Worm (Caenorhabditis elegans) whole organism, young adult: ENCODE measurements around the gene grd-3.

Experiments used
- B0035.1 ChIP-seq: sonication (generic microtip); optimal IDR thresholded peaks from 2 replicates; lab custom pipeline; 2016; ENCODE audit warnings: missing genetic modification characterization, mild to moderate bottlenecking, missing compliant biosample characterization, missing genotype, missing genetic modification reagents
- B0336.3 ChIP-seq: fragments of 200-800 bp; sonication (Bioruptor generic); IDR thresholded peaks from 2 replicates; pipeline ENCODE4 v1.3.6; 2022; ENCODE audit warnings: missing genetic modification characterization, missing compliant biosample characterization
- F10E7.11 ChIP-seq: sonication (generic microtip); optimal IDR thresholded peaks from 2 replicates; lab custom pipeline; 2017; ENCODE audit warnings: mild to moderate bottlenecking, missing genetic modification characterization, moderate library complexity, missing compliant biosample characterization
- F23B12.7 ChIP-seq: sonication (generic microtip); optimal IDR thresholded peaks from 2 replicates; lab custom pipeline; 2017; ENCODE audit warnings: missing genetic modification characterization, mild to moderate bottlenecking, missing compliant biosample characterization, antibody characterized with exemption, moderate library complexity; ENCODE audit not compliant: insufficient read depth
- F37B4.10 ChIP-seq: fragments of 200-800 bp; sonication (Bioruptor generic); IDR thresholded peaks from 2 replicates; pipeline ENCODE4 v1.3.6; 2022; ENCODE audit warnings: missing genetic modification characterization, missing compliant biosample characterization
- F39B2.1 ChIP-seq: fragments of 200-800 bp; sonication (Bioruptor generic); IDR thresholded peaks from 2 replicates; pipeline ENCODE4 v1.3.6; 2022; ENCODE audit warnings: missing genetic modification reagents, missing genetic modification characterization, missing compliant biosample characterization
- F55B11.4 ChIP-seq: sonication (generic microtip); optimal IDR thresholded peaks from 2 replicates; lab custom pipeline; 2016; ENCODE audit warnings: missing compliant biosample characterization, missing genetic modification characterization, borderline replicate concordance; ENCODE audit not compliant: insufficient read depth
- T07F8.4 ChIP-seq: sonication (generic microtip); optimal IDR thresholded peaks from 2 replicates; lab custom pipeline; 2016; ENCODE audit warnings: mild to moderate bottlenecking, missing genetic modification characterization, moderate library complexity, missing compliant biosample characterization
- Y53G8AR.9 ChIP-seq: fragments of 200-800 bp; sonication (Bioruptor generic); conservative IDR thresholded peaks from 2 replicates; pipeline ENCODE4 v1.3.6; 2022; ENCODE audit warnings: missing genetic modification reagents, missing genetic modification characterization, missing compliant biosample characterization
- Y56A3A.18 ChIP-seq: fragments of 200-800 bp; sonication (Bioruptor generic); IDR thresholded peaks from 2 replicates; pipeline ENCODE4 v1.3.6; 2022; ENCODE audit warnings: missing genetic modification reagents, missing genetic modification characterization, missing compliant biosample characterization
- akir-1 ChIP-seq: fragments of 200-800 bp; sonication (Bioruptor generic); optimal IDR thresholded peaks from 2 replicates; lab custom pipeline; 2018; ENCODE audit warnings: mild to moderate bottlenecking, missing genetic modification characterization, moderate library complexity, missing compliant biosample characterization
- aptf-2 ChIP-seq: fragments of 200-800 bp; sonication (Bioruptor generic); conservative IDR thresholded peaks from 2 replicates; pipeline ENCODE4 v1.3.6; 2022; ENCODE audit warnings: missing genetic modification reagents, missing genetic modification characterization, missing compliant biosample characterization
- attf-5 ChIP-seq: fragments of 200-800 bp; sonication (Bioruptor generic); optimal IDR thresholded peaks from 2 replicates; lab custom pipeline; 2018; ENCODE audit warnings: mild to moderate bottlenecking, missing genetic modification characterization, missing compliant biosample characterization
- ceh-100 ChIP-seq: fragments of 200-800 bp; sonication (Bioruptor generic); IDR thresholded peaks from 2 replicates; pipeline ENCODE4 v1.3.6; 2022; ENCODE audit warnings: missing genetic modification reagents, missing genetic modification characterization, missing compliant biosample characterization
- chd-7 ChIP-seq: sonication (generic microtip); optimal IDR thresholded peaks from 2 replicates; lab custom pipeline; 2016; ENCODE audit warnings: mild to moderate bottlenecking, missing genetic modification characterization, moderate library complexity, missing compliant biosample characterization
- dox-1 ChIP-seq: fragments of 200-800 bp; sonication (Bioruptor generic); IDR thresholded peaks from 2 replicates; pipeline ENCODE4 v1.3.6; 2022; ENCODE audit warnings: missing genetic modification reagents, missing genetic modification characterization, missing compliant biosample characterization
- dpff-1 ChIP-seq: sonication (generic microtip); optimal IDR thresholded peaks from 2 replicates; lab custom pipeline; 2017; ENCODE audit warnings: mild to moderate bottlenecking, missing genetic modification characterization, missing compliant biosample characterization
- efl-1 ChIP-seq: fragments of 150-350 bp; optimal IDR thresholded peaks from 2 replicates; lab custom pipeline; 2014; ENCODE audit warnings: missing biosample characterization, missing genetic modification reagents, missing genetic modification characterization
- egl-18 ChIP-seq: fragments of 200-800 bp; sonication (Bioruptor generic); IDR thresholded peaks from 2 replicates; pipeline ENCODE4 v1.3.6; 2022; ENCODE audit warnings: missing genetic modification reagents, missing genetic modification characterization, missing compliant biosample characterization
- egl-44 ChIP-seq: fragments of 200-800 bp; sonication (Bioruptor generic); IDR thresholded peaks from 2 replicates; pipeline ENCODE4 v1.3.6; 2022; ENCODE audit warnings: missing genetic modification reagents, missing genetic modification characterization, missing compliant biosample characterization
- ets-4 ChIP-seq: fragments of 200-800 bp; sonication (Bioruptor generic); optimal IDR thresholded peaks from 2 replicates; lab custom pipeline; 2018; ENCODE audit warnings: mild to moderate bottlenecking, missing genetic modification characterization, missing compliant biosample characterization
- hmg-1.2 ChIP-seq: fragments of 200-800 bp; sonication (Bioruptor generic); IDR thresholded peaks from 2 replicates; pipeline ENCODE4 v1.3.6; 2022; ENCODE audit warnings: missing genetic modification reagents, missing genetic modification characterization, missing compliant biosample characterization
- hrde-1 ChIP-seq: sonication (generic microtip); optimal IDR thresholded peaks from 2 replicates; lab custom pipeline; 2016; ENCODE audit warnings: missing genetic modification characterization, mild to moderate bottlenecking, missing compliant biosample characterization, moderate library complexity, missing genotype, missing genetic modification reagents, borderline replicate concordance
- let-526 ChIP-seq: fragments of 200-800 bp; sonication (Bioruptor generic); IDR thresholded peaks from 2 replicates; pipeline ENCODE4 v1.3.6; 2022; ENCODE audit warnings: missing genetic modification reagents, missing genetic modification characterization, missing compliant biosample characterization
- let-607 ChIP-seq, 2 experiments: fragments of 200-800 bp in 1 of 2; sonication (Bioruptor generic) in 1 of 2; sonication (generic microtip) in 1 of 2; optimal IDR thresholded peaks; 2 replicates each; lab custom pipeline; 2016 to 2018; ENCODE audit warnings: mild to moderate bottlenecking in 2 of 2, missing compliant biosample characterization in 2 of 2, missing genetic modification characterization in 2 of 2, moderate library complexity in 2 of 2, missing genotype in 1 of 2
- lin-40 ChIP-seq: sonication (generic microtip); optimal IDR thresholded peaks from 2 replicates; lab custom pipeline; 2016; ENCODE audit warnings: missing genetic modification characterization, mild to moderate bottlenecking, missing compliant biosample characterization, missing genotype, missing genetic modification reagents
- lin-54 ChIP-seq: fragments of 200-800 bp; sonication (Bioruptor generic); optimal IDR thresholded peaks from 2 replicates; lab custom pipeline; 2018; ENCODE audit warnings: mild to moderate bottlenecking, missing genetic modification characterization, missing compliant biosample characterization
- madf-10 ChIP-seq: sonication (generic microtip); optimal IDR thresholded peaks from 2 replicates; lab custom pipeline; 2016; ENCODE audit warnings: mild to moderate bottlenecking, missing genetic modification characterization, missing compliant biosample characterization
- madf-3 ChIP-seq: fragments of 200-800 bp; sonication (Bioruptor generic); IDR thresholded peaks from 2 replicates; pipeline ENCODE4 v1.3.6; 2022; ENCODE audit warnings: missing genetic modification reagents, missing genetic modification characterization, missing compliant biosample characterization
- nhr-27 ChIP-seq: fragments of 200-800 bp; sonication (Bioruptor generic); optimal IDR thresholded peaks from 2 replicates; lab custom pipeline; 2018; ENCODE audit warnings: mild to moderate bottlenecking, missing genetic modification characterization, moderate library complexity, missing compliant biosample characterization
- pbrm-1 ChIP-seq: fragments of 200-800 bp; sonication (Bioruptor generic); IDR thresholded peaks from 2 replicates; pipeline ENCODE4 v1.3.6; 2022; ENCODE audit warnings: missing genetic modification reagents, missing genetic modification characterization, missing compliant biosample characterization
- repo-1 ChIP-seq: sonication (generic microtip); optimal IDR thresholded peaks from 2 replicates; lab custom pipeline; 2017; ENCODE audit warnings: mild to moderate bottlenecking, missing genetic modification characterization, missing compliant biosample characterization
- rpc-1 ChIP-seq, 2 experiments: fragments of 150-350 bp in 1 of 2; sonication (generic microtip) in 1 of 2; optimal IDR thresholded peaks; 2 replicates each; lab custom pipeline; 2014 to 2018; ENCODE audit warnings: missing biosample characterization in 1 of 2, missing genetic modification characterization in 1 of 2, missing genetic modification reagents in 1 of 2, missing genotype in 1 of 2
- sdz-38 ChIP-seq: sonication (generic microtip); optimal IDR thresholded peaks from 2 replicates; lab custom pipeline; 2016; ENCODE audit warnings: missing genotype, missing genetic modification characterization, missing compliant biosample characterization
- snpc-3.4 ChIP-seq: sonication (generic microtip); optimal IDR thresholded peaks from 2 replicates; lab custom pipeline; 2017; ENCODE audit warnings: missing genetic modification characterization, mild to moderate bottlenecking, missing compliant biosample characterization, antibody characterized with exemption, moderate library complexity, missing genotype, missing genetic modification reagents
- sptf-2 ChIP-seq: fragments of 200-800 bp; sonication (Bioruptor generic); optimal IDR thresholded peaks from 2 replicates; lab custom pipeline; 2018; ENCODE audit warnings: mild to moderate bottlenecking, missing genetic modification characterization, missing compliant biosample characterization
- tbx-9 ChIP-seq: sonication (generic microtip); optimal IDR thresholded peaks from 2 replicates; lab custom pipeline; 2016; ENCODE audit warnings: borderline replicate concordance, missing genetic modification characterization, inconsistent platforms, missing compliant biosample characterization
- ztf-6 ChIP-seq: fragments of 200-800 bp; sonication (Bioruptor generic); IDR thresholded peaks from 2 replicates; pipeline ENCODE4 v1.3.6; 2022; ENCODE audit warnings: missing genetic modification reagents, missing genetic modification characterization, missing compliant biosample characterization

The grd-3 gene

DNA sequence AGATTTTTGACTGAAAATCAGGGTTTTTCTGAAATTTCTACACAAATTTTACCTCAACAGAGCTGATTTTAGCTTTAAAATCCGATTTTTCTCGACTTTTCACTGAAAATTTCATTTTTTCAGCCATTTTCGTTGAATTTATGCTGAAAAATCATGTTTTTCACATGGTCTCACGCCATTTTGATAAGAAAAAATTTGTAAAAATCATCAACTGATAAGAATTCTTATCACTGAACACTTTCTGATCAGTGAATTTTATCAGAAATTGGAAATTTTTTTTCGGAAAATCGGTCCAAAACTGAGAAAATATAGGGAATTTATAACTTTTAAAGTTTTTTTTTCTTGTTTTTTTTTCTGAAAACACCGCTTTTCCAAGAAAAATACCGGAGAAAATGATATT is 38.5 kb upstream of the grd-3 start:
- no peak for TF ChIP-seq attf-5 (GFP tag; lab: Kevin White, UChicago)
- no peak for TF ChIP-seq let-607 (tag; optimal IDR thresholded peaks at IDR 0.05; lab: Kevin White, UChicago)
- TF ChIP-seq chd-7 (tag; lab: Kevin White, UChicago) = no peak
- TF ChIP-seq dpff-1 (tag; lab: Kevin White, UChicago) = no peak
- TF ChIP-seq dox-1 (GFP tag; lab: Robert Waterston, UW) = no peak
- TF ChIP-seq Y53G8AR.9 (GFP tag; lab: Robert Waterston, UW) = no peak
- TF ChIP-seq ets-4 (GFP tag; lab: Kevin White, UChicago) = no peak
- TF ChIP-seq hrde-1 (tag; lab: Kevin White, UChicago) = no peak
- no peak for TF ChIP-seq T07F8.4 (tag; lab: Kevin White, UChicago)
- TF ChIP-seq tbx-9 = no peak

- no peak for TF ChIP-seq repo-1 (tag; lab: Kevin White, UChicago)
- no peak for TF ChIP-seq lin-54 (GFP tag; lab: Kevin White, UChicago)
- no peak for TF ChIP-seq madf-10
- no peak for TF ChIP-seq let-526 (GFP tag; lab: Robert Waterston, UW)
- no peak for TF ChIP-seq F37B4.10 (GFP tag; lab: Robert Waterston, UW)
- TF ChIP-seq F23B12.7 (tag; lab: Kevin White, UChicago) = no peak
- TF ChIP-seq B0035.1 = no peak
- TF ChIP-seq snpc-3.4 (tag; lab: Kevin White, UChicago) = no peak
- no peak for TF ChIP-seq ceh-100 (GFP tag; lab: Robert Waterston, UW)
- TF ChIP-seq madf-3 (GFP tag; lab: Robert Waterston, UW) = no peak
- TF ChIP-seq aptf-2 = no peak
- no peak for TF ChIP-seq akir-1 (GFP tag; lab: Kevin White, UChicago)
- no peak for TF ChIP-seq egl-44
- no peak for TF ChIP-seq sptf-2 (GFP tag; lab: Kevin White, UChicago)
Observed at ce11 chrIV:3415383-3415782, 24.1 kb upstream of the grd-3 start, which contains the start of gene lgc-9. Gene lgc-9 (plus strand): TSS chrIV:3415683.

DNA sequence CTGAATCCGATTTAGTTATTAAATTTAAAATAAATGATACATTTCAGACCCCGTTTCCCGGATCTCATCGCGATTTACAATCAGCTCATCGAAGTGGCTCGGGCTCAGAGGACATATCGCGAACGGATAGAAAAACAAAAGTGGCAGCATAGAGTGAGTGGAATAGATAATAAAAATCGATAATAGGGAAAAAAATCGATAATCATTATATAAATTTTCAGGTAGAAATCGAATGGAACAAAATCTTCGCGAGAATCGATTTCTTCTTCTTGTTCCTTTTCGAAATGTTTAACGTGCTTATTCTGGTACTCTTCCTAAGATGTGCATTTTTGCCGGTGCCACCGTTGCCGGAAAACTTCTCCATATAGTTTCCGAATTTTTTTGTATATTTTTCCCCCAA is 20.7 kb upstream of the grd-3 start:
- TF ChIP-seq F37B4.10 (GFP tag; lab: Robert Waterston, UW) (no peak), tbx-9 (no peak), ztf-6 (GFP tag; lab: Robert Waterston, UW) (no peak), F39B2.1 (GFP tag; lab: Robert Waterston, UW) (no peak), hmg-1.2 (GFP tag; lab: Robert Waterston, UW) (no peak), efl-1 (no peak), F10E7.11 (no peak), Y53G8AR.9 (GFP tag; lab: Robert Waterston, UW) (no peak), nhr-27 (tag; lab: Kevin White, UChicago) (no peak), pbrm-1 (GFP tag; lab: Robert Waterston, UW) (no peak), lin-40 (tag; lab: Kevin White, UChicago) (no peak), B0336.3 (GFP tag; lab: Robert Waterston, UW) (no peak), sdz-38 (tag; lab: Kevin White, UChicago) (no peak), F55B11.4 (tag; lab: Kevin White, UChicago) (no peak), rpc-1 (optimal IDR thresholded peaks at IDR 0.05; lab: Kevin White, UChicago) (no peak), rpc-1 (tag; optimal IDR thresholded peaks at IDR 0.05; lab: Kevin White, UChicago) (no peak), egl-18 (GFP tag; lab: Robert Waterston, UW) (no peak), Y56A3A.18 (GFP tag; lab: Robert Waterston, UW) (no peak)
